Worm (Caenorhabditis elegans) whole organism, L4/young adult: Measurements from ENCODE around the gene rabs-5.

ENCODE experiments used
- W03F9.2 ChIP-seq: fragments of 150-350 bp; optimal IDR thresholded peaks from 2 replicates; lab custom pipeline; 2014; ENCODE audit warnings: missing biosample characterization, missing genetic modification characterization
- dao-5 ChIP-seq: sonication (generic microtip); optimal IDR thresholded peaks from 2 replicates; lab custom pipeline; 2016; ENCODE audit warnings: missing genotype, missing genetic modification characterization, moderate library complexity, missing compliant biosample characterization
- him-1 ChIP-seq: sonication (generic microtip); optimal IDR thresholded peaks from 2 replicates; lab custom pipeline; 2016; ENCODE audit warnings: missing genotype, missing genetic modification reagents, missing genetic modification characterization, missing compliant biosample characterization

Gene rabs-5

DNA sequence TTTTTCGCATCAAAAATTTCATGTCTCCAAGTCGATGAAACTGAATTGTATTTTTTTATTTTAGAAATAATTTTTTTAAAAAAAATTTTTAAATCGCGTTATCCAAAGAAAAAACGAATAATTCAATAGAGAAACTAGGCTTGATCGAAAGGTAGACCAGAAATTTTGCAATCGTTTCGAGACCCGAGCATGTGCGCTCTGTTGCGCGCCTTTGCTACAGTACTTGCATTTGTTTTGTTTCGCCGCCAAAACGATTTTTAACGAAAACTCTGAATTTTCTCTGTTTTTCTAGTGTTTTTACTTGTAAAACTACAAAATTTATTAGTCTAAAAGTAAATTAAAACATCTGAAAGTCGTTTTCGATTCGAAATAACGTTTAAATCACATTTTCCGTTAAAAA is 46.1 kb downstream of the rabs-5 start:
- TF ChIP-seq W03F9.2 (tag; lab: Kevin White, UChicago) (no peak), dao-5 (tag; lab: Kevin White, UChicago) (no peak), him-1 (tag; lab: Kevin White, UChicago) (no peak)
